Worm (Caenorhabditis elegans): Measurements from ENCODE around the gene mrpl-22.
A peak's percentile ranks its signal among the peaks of the same experiment; 100 is the strongest.

Gene mrpl-22

DNA sequence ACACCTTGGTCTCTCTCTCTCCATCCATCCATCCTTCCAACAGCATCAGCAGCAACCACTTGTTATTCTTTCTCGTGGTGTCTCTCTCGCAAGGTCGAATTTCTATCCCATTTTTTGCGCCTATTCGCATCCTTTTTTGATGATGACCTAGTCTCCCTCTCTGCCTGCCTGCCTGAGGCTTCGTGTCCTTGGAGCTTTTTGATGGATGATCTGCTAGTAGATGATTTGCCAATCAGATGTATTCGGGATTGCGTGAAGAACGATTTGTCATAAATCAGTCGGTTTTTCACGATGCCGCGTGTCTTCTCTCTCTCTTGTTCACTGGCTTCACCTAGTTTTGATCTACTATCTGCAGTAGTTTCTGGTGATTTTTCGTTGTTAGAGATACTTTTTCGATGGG is 46.0 kb downstream of the mrpl-22 start:
- no peak for TF ChIP-seq hlh-17 (GFP tag; optimal IDR thresholded peaks at IDR 0.05; ENCODE audit: borderline replicate concordance)
- TF ChIP-seq blmp-1 (tag; optimal IDR thresholded peaks at IDR 0.05) = peak; percentile 58
- peak; percentile 79 for TF ChIP-seq nhr-85 (tag)
- TF ChIP-seq elt-3 (tag; optimal IDR thresholded peaks at IDR 0.05) = peak in 1 of 6 experiments; percentile 6
- peak; percentile 38 for TF ChIP-seq lin-14 (GFP tag; optimal IDR thresholded peaks at IDR 0.05)

- TF ChIP-seq xbp-1 (tag; optimal IDR thresholded peaks at IDR 0.05) (no peak), elt-3 (tag; optimal IDR thresholded peaks at IDR 0.05) (no peak), mep-1 (tag; optimal IDR thresholded peaks at IDR 0.05) (no peak), lin-15B (tag; optimal IDR thresholded peaks at IDR 0.05) (no peak), nhr-85 (tag) (peak; percentile 55), ztf-4 (tag; optimal IDR thresholded peaks at IDR 0.05) (no peak)
Observed at ce11 chrIII:10666640-10667039, 51.4 kb downstream of the mrpl-22 start.

All from whole organism, L1 larva.